Fruit fly (Drosophila melanogaster): ENCODE results near the gene gny.

gny gene

DNA sequence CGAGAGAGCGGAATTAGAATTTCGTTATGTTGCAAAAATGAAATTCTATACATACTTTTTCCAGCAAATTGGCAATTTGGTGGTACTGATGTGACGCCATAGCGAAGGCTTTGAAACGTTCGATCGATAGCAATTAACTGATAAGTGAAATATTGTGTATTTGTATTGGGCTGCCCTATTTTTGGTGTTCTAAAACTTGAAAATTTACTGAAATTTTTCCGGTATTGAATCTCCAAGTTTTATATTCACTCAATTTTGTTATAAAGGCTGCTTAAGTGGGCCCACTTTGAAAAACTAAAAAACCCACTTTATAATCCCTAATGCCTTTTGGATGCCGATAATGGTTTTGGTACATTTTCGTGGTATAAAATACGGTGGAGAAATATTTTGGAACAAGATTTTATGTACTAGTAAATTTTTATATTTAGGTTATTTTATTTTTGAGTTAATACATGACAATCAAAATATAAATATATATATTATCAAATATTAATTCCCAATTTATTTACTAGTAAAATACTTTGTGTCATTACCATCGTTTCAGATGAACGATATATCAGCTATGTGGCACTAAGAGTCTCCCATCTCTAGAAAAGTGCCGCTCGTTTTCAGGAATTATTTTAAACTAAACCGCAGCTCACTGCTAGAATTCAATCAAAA, 17.4 kb upstream of the gny start, which contains the start of the genes Cand1 and pim:
TSS of gene Cand1 (minus strand) at position 300 of the 660 bp plus-strand sequence.
TSS of gene pim (plus strand) at position 582 of the 660 bp plus-strand sequence.
- TF ChIP-seq CG2116 (GFP tag; optimal IDR thresholded peaks at IDR 0.05) (peak; percentile 31), CG17385 (GFP tag; optimal IDR thresholded peaks at IDR 0.05) (no peak), pan (optimal IDR thresholded peaks at IDR 0.05) (no peak), pan (GFP tag; optimal IDR thresholded peaks at IDR 0.05 in 1 of 2, IDR thresholded peaks at IDR 0.05 in 1 of 2) (no peak), Sry-β (GFP tag; optimal IDR thresholded peaks at IDR 0.05) (no peak), eyg (GFP tag; optimal IDR thresholded peaks at IDR 0.05) (no peak), lola (GFP tag; optimal IDR thresholded peaks at IDR 0.05) (peak in 1 of 3 experiments; percentile 19), CG2129 (GFP tag; IDR thresholded peaks at IDR 0.05; ENCODE audit: partially characterized antibody) (0 out of 2 replicates have a peak, but pooled peaks have one; percentile 16), Rx (GFP tag; IDR thresholded peaks at IDR 0.05) (no peak), tio (GFP tag; optimal IDR thresholded peaks at IDR 0.05) (no peak), NC2β (GFP tag; optimal IDR thresholded peaks at IDR 0.05) (no peak), CG18011 (GFP tag; optimal IDR thresholded peaks at IDR 0.05) (no peak), Hmr (GFP tag; optimal IDR thresholded peaks at IDR 0.05) (no peak), odd (GFP tag; optimal IDR thresholded peaks at IDR 0.05) (no peak), CG34422 (GFP tag; IDR thresholded peaks at IDR 0.05) (no peak), CG8924 (tag; optimal IDR thresholded peaks at IDR 0.05) (peak; percentile 42), ttk (GFP tag; IDR thresholded peaks at IDR 0.05) (no peak), sc (optimal IDR thresholded peaks at IDR 0.05) (no peak), sc (GFP tag; optimal IDR thresholded peaks at IDR 0.05) (no peak), CG14860 (GFP tag; IDR thresholded peaks at IDR 0.05; ENCODE audit: partially characterized antibody) (0 out of 3 replicates have a peak, but pooled peaks have one; percentile 12), slbo (GFP tag; IDR thresholded peaks at IDR 0.05) (peak; percentile 55; the same call in 1 of the 2 replicates), CG6272 (GFP tag; IDR thresholded peaks at IDR 0.05) (no peak), CG6791 (GFP tag; IDR thresholded peaks at IDR 0.05; ENCODE audit: partially characterized antibody) (no peak), CG15011 (GFP tag; optimal IDR thresholded peaks at IDR 0.05) (no peak), NC2α (GFP tag; optimal IDR thresholded peaks at IDR 0.05) (no peak), CG1603 (tag; optimal IDR thresholded peaks at IDR 0.05) (peak; percentile 91), CG18619 (GFP tag; optimal IDR thresholded peaks at IDR 0.05) (no peak), oc (tag; optimal IDR thresholded peaks at IDR 0.05) (no peak), HLHmδ (GFP tag; optimal IDR thresholded peaks at IDR 0.05) (no peak), CG9797 (GFP tag; optimal IDR thresholded peaks at IDR 0.05) (peak; percentile 59), CG8089 (GFP tag; optimal IDR thresholded peaks at IDR 0.05) (no peak), Sin3A (optimal IDR thresholded peaks at IDR 0.05) (no peak), CG18476 (GFP tag; optimal IDR thresholded peaks at IDR 0.05) (no peak), gro (GFP tag; optimal IDR thresholded peaks at IDR 0.05) (no peak), repo (GFP tag; optimal IDR thresholded peaks at IDR 0.05) (no peak), D19B (GFP tag; optimal IDR thresholded peaks at IDR 0.05) (no peak), CG10959 (GFP tag; IDR thresholded peaks at IDR 0.05) (no peak), psq (GFP tag; optimal IDR thresholded peaks at IDR 0.05) (no peak), pfk (GFP tag; optimal IDR thresholded peaks at IDR 0.05) (peak; percentile 90), CG13775 (GFP tag; optimal IDR thresholded peaks at IDR 0.05) (no peak), CG4360 (GFP tag; IDR thresholded peaks at IDR 0.05) (no peak), Ssrp (tag; optimal IDR thresholded peaks at IDR 0.05) (no peak), CG32532 (GFP tag; IDR thresholded peaks at IDR 0.05) (no peak), dmrt11E (tag; optimal IDR thresholded peaks at IDR 0.05) (peak; percentile 36), Max (GFP tag; optimal IDR thresholded peaks at IDR 0.05) (no peak), Awh (GFP tag; IDR thresholded peaks at IDR 0.05) (no peak), gt (GFP tag; IDR thresholded peaks at IDR 0.05) (no peak), CG1792 (GFP tag; optimal IDR thresholded peaks at IDR 0.05) (no peak), CG6175 (GFP tag; IDR thresholded peaks at IDR 0.05) (no peak), Hmx (GFP tag; optimal IDR thresholded peaks at IDR 0.05) (no peak), stwl (tag; optimal IDR thresholded peaks at IDR 0.05) (peak; percentile 42)
